Fruit fly (Drosophila melanogaster): Measurements from ENCODE around the gene CG11382.

Gene CG11382

DNA sequence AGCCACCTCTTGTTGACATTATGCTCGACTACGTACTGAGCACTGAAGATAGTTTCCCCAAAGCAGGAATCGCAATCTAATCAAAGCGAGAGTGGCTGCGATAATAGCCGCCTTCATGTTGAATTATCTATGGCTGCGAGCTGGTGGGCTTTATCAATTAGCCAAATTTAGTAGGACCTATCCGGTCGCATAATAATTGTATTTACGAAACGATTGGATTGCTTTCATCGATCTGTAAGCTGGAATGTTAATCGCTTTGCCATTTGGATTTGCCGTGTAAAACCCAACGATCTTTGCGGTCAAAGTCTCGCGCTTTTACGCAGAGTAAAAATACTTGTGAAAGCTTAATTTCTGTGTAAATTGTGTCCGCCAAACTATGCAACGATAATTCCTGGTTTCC lies 33.8 kb upstream of the CG11382 start, which contains the start of gene CG11384:
CG11384 (minus strand) TSS at position 43 of the 400 bp plus-strand sequence.
- TF ChIP-seq rn (GFP tag; IDR thresholded peaks at IDR 0.05) (no peak), fd96Ca (GFP tag; IDR thresholded peaks at IDR 0.05) (no peak)

DNA sequence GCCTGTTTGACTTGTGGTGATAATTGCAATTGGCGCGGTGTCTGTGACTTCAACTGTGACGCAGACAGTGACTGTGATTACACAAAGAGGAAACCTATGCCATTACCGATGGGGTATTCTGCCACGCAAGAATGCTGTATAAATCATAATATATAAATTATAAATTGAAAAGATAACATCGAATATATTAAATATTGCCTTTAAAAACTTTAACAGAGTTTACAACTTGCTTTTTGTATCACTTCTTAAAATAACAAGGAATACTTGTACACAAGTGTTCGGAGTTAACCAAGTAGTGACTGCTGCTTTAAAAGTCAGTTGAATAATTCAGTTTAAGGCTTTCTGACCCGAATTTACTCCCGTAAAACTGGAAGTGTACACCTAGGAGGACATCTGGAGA lies 29.9 kb upstream of the CG11382 start, which contains the start of gene CG11379:
CG11379 (plus strand) TSS at position 301 of the 400 bp plus-strand sequence.
- no peak for TF ChIP-seq CG15710 (tag; optimal IDR thresholded peaks at IDR 0.05)
- TF ChIP-seq CG17806 (tag; optimal IDR thresholded peaks at IDR 0.05): no peak
- TF ChIP-seq CG8301 (tag; optimal IDR thresholded peaks at IDR 0.05): no peak
- TF ChIP-seq D1 (tag; optimal IDR thresholded peaks at IDR 0.05): no peak

DNA sequence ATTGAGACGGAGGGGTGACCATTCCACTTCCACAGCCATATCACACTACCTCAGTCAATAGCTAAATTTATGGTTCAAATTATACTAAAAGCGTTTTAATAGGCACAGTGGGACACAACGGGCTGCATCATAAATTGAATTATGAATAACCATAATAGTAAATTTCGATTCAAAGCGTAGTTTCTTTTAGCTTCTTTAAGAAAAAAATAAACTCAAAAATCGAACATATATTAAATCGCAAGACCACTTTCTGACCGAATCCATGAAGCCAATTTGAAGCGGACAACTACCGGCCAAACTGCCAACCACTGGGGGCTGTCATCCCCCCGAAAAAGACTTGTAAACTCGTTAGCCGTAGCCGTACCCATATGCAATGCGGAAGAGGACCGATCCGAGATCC lies 28.9 kb upstream of the CG11382 start:
- no peak for TF ChIP-seq CG12605 (GFP tag; IDR thresholded peaks at IDR 0.05)
- peak; percentile 36; the same call in 1 of the 3 replicates for TF ChIP-seq CG4496 (GFP tag; IDR thresholded peaks at IDR 0.05)
- peak; percentile 21; the same call in 1 of the 2 replicates for TF ChIP-seq Ets98B (GFP tag; IDR thresholded peaks at IDR 0.05)

DNA sequence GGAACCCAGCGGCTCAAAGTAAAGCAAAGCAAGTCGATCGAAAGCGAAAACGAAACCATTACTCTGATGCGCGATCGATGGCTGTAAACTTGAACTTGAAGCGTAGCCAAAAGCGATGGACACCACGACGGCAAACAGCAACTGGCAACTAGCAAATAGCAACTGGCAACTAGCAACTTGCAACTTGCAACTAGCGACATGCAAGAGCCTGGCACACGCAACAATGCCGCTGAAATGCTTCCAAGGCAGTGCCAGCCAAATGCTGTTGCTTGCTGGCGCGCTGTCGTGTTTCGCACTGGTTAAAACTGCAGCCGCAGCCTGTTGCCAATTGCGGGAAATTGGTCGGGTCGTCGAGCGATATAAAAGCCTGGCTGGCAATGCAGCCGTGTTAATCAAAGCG lies 28.4 kb upstream of the CG11382 start, which contains the start of gene CG14627:
CG14627 (plus strand) TSS at position 301 of the 400 bp plus-strand sequence.
- TF ChIP-seq CG13204 (GFP tag; optimal IDR thresholded peaks at IDR 0.05): no peak
- no peak for TF ChIP-seq rn (GFP tag; IDR thresholded peaks at IDR 0.05)
- no peak for TF ChIP-seq Snoo (tag; optimal IDR thresholded peaks at IDR 0.05)
- TF ChIP-seq CG10348 (GFP tag; IDR thresholded peaks at IDR 0.05): no peak
- TF ChIP-seq Pif1B (GFP tag; optimal IDR thresholded peaks at IDR 0.05): no peak
- TF ChIP-seq CG14655 (GFP tag; optimal IDR thresholded peaks at IDR 0.05): no peak
- no peak for TF ChIP-seq CG34367 (tag; optimal IDR thresholded peaks at IDR 0.05)
- TF ChIP-seq CG15710 (tag; optimal IDR thresholded peaks at IDR 0.05): no peak

DNA sequence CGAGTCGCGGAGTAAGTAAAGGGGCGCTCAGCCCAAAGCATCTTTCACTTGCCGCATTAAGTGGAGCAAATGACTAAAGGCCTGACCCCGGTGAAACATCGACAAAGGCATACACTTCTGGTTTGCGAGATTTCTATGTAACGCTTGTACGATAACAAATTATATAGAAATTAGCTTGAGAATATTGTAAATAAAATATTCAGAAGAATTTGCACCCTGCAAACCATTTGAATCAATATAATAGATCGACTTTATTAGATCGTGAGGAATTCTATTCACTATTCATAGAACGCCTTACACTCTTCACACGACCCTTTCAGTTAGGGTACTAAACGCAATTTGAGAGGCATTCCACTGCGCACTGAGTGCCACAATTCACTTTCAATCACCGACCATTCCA lies 26.0 kb upstream of the CG11382 start:
- TF ChIP-seq CG4496 (GFP tag; IDR thresholded peaks at IDR 0.05) (no peak), CG9948 (tag; optimal IDR thresholded peaks at IDR 0.05) (no peak), CG10348 (GFP tag; IDR thresholded peaks at IDR 0.05) (no peak), Snoo (tag; optimal IDR thresholded peaks at IDR 0.05) (no peak), EcR (GFP tag; optimal IDR thresholded peaks at IDR 0.05) (no peak), fd96Ca (GFP tag; IDR thresholded peaks at IDR 0.05) (no peak), CG17806 (tag; optimal IDR thresholded peaks at IDR 0.05) (no peak), CG12605 (GFP tag; IDR thresholded peaks at IDR 0.05) (no peak), Pif1A (GFP tag; optimal IDR thresholded peaks at IDR 0.05) (no peak), CG34367 (tag; optimal IDR thresholded peaks at IDR 0.05) (no peak), CG14655 (GFP tag; optimal IDR thresholded peaks at IDR 0.05) (no peak), Pif1B (GFP tag; optimal IDR thresholded peaks at IDR 0.05) (no peak), gl (tag; optimal IDR thresholded peaks at IDR 0.05) (no peak), rn (GFP tag; IDR thresholded peaks at IDR 0.05) (no peak), CG8159 (tag; optimal IDR thresholded peaks at IDR 0.05) (no peak), D1 (tag; optimal IDR thresholded peaks at IDR 0.05) (no peak), CG15710 (tag; optimal IDR thresholded peaks at IDR 0.05) (no peak), CG13204 (GFP tag; optimal IDR thresholded peaks at IDR 0.05) (no peak), Ets98B (GFP tag; IDR thresholded peaks at IDR 0.05) (no peak)

DNA sequence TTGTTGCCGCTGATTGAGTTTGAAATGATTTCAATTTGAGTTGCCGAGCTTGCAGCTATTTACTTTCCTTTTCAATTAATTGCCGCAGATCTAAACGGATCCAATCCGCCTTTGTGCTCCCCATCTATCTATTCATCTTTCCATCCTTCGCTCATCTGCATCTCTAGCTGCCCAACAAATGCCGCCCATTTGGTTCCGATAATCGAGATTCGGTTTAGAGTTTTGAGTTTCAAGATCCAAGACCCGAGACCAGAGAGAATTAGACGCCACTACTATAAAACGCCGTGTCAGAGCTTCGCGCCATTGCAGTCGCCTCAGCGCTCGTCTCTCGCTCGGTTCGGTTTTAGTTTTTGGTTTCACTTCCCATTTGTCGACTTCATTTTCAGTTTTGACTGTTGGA lies 25.3 kb upstream of the CG11382 start, which contains the start of gene CG14626:
CG14626 (plus strand) TSS at position 301 of the 400 bp plus-strand sequence.
- no peak for TF ChIP-seq CG10348 (GFP tag; IDR thresholded peaks at IDR 0.05)
- no peak for TF ChIP-seq EcR (GFP tag; optimal IDR thresholded peaks at IDR 0.05)
- no peak for TF ChIP-seq rn (GFP tag; IDR thresholded peaks at IDR 0.05)
- no peak for TF ChIP-seq Ets98B (GFP tag; IDR thresholded peaks at IDR 0.05)
- TF ChIP-seq CG9948 (tag; optimal IDR thresholded peaks at IDR 0.05): no peak
- TF ChIP-seq Pif1A (GFP tag; optimal IDR thresholded peaks at IDR 0.05): no peak
- TF ChIP-seq CG13204 (GFP tag; optimal IDR thresholded peaks at IDR 0.05): no peak
- TF ChIP-seq CG8301 (tag; optimal IDR thresholded peaks at IDR 0.05): no peak
- no peak for TF ChIP-seq Pif1B (GFP tag; optimal IDR thresholded peaks at IDR 0.05)
- TF ChIP-seq CG34367 (tag; optimal IDR thresholded peaks at IDR 0.05): no peak

DNA sequence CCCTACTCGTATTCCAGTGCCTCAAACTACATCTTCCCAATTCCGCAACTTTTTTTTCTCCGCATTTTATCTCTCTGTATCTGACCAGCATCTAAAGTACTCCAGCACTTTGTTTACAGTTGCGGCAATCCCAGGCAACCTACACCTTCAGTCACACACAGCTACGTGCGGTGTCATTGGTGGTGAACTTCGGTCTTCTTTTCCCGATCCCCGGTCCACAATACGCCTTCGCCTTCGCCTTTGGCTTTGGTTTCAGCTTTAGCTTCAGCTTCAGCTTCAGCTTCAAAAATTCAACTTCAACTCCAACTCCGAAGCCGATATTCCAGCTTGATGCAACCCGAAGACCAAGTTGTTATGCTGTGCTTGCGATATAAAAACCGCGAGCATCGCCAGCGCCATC lies 18.8 kb upstream of the CG11382 start, which contains the start of gene CG11380:
CG11380 (plus strand) TSS at position 301 of the 400 bp plus-strand sequence.
- TF ChIP-seq CG12605 (GFP tag; IDR thresholded peaks at IDR 0.05): no peak
- no peak for TF ChIP-seq CG14655 (GFP tag; optimal IDR thresholded peaks at IDR 0.05)
- no peak for TF ChIP-seq gl (tag; optimal IDR thresholded peaks at IDR 0.05)
- TF ChIP-seq CG9948 (tag; optimal IDR thresholded peaks at IDR 0.05): no peak
- TF ChIP-seq CG8301 (tag; optimal IDR thresholded peaks at IDR 0.05): no peak
- no peak for TF ChIP-seq Pif1A (GFP tag; optimal IDR thresholded peaks at IDR 0.05)
- TF ChIP-seq CG34367 (tag; optimal IDR thresholded peaks at IDR 0.05): no peak
- TF ChIP-seq Pif1B (GFP tag; optimal IDR thresholded peaks at IDR 0.05): no peak
- no peak for TF ChIP-seq CG4496 (GFP tag; IDR thresholded peaks at IDR 0.05)
- TF ChIP-seq CG13204 (GFP tag; optimal IDR thresholded peaks at IDR 0.05): no peak
- TF ChIP-seq rn (GFP tag; IDR thresholded peaks at IDR 0.05): no peak
- no peak for TF ChIP-seq EcR (GFP tag; optimal IDR thresholded peaks at IDR 0.05)

DNA sequence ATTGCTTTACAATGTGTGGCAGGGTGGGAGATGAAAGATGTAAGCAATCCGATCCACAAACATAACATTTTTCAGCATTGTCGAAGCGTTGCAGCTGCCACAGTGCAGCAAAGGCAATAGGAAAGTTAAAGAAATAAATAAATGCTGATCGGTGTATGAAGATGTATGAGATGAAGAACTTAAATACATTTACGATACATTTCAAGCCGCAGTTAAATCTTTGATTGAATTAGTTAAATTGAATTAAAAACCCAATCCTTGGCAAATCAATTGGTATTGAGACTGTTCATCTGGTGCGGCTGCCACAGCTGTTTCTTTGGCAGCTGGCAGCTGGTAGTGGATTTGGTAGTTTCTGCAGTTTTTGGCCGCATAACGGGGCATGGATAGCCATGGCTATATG lies 11.9 kb upstream of the CG11382 start:
- TF ChIP-seq Ets98B (GFP tag; IDR thresholded peaks at IDR 0.05) (peak; percentile 38; the same call in 1 of the 2 replicates), Pif1A (GFP tag; optimal IDR thresholded peaks at IDR 0.05) (no peak), D1 (tag; optimal IDR thresholded peaks at IDR 0.05) (no peak), CG15710 (tag; optimal IDR thresholded peaks at IDR 0.05) (no peak), CG8301 (tag; optimal IDR thresholded peaks at IDR 0.05) (no peak), gl (tag; optimal IDR thresholded peaks at IDR 0.05) (no peak)
